Worm (Caenorhabditis elegans): ENCODE data around the gene Y66D12A.3.

Y66D12A.3 gene

DNA sequence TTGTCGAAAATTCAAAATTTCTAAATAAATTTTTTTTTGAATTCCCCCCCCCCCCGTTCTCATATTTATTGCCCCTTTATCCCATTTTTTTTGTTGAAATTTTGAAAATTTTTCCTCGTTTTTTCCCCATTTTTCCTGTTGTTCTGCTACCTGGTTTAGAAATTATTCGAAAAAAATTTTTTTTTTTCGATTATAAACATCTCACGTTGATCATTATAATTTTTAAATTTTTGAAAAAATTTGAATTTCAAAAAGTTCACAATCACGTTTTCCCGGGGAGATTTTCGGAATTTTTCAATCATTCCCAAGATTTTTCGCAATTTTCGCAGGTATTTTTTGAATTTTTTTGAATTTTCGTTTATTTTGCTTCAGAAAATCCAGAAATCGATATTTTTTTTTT is at the start of gene Y66D12A.3:
Gene Y66D12A.3, plus strand, starts transcription at position 301 of the 400 bp plus-strand sequence.
- TF ChIP-seq ceh-83 (GFP tag; optimal IDR thresholded peaks at IDR 0.05) = no peak
- no peak for TF ChIP-seq mls-2 (tag; optimal IDR thresholded peaks at IDR 0.05)
- TF ChIP-seq zip-8 (tag; optimal IDR thresholded peaks at IDR 0.05) = no peak

ce11 chrIII:11544947-11545346 is 44.1 kb upstream of the Y66D12A.3 start:
- no peak for TF ChIP-seq nhr-237 (tag; optimal IDR thresholded peaks at IDR 0.05)
- TF ChIP-seq mab-5 (tag; optimal IDR thresholded peaks at IDR 0.05) = no peak
- TF ChIP-seq hlh-1 (tag; optimal IDR thresholded peaks at IDR 0.05) = no peak
- TF ChIP-seq pha-4 (tag; optimal IDR thresholded peaks at IDR 0.05) = no peak
- TF ChIP-seq ztf-11 (tag; optimal IDR thresholded peaks at IDR 0.05) = no peak
- TF ChIP-seq sem-2 (GFP tag; optimal IDR thresholded peaks at IDR 0.05) = no peak
- no peak for TF ChIP-seq zip-8 (tag; optimal IDR thresholded peaks at IDR 0.05)
- no peak for TF ChIP-seq nhr-28 (tag; optimal IDR thresholded peaks at IDR 0.05)
- no peak for TF ChIP-seq blmp-1 (tag; optimal IDR thresholded peaks at IDR 0.05)
- no peak for TF ChIP-seq elt-1 (tag; optimal IDR thresholded peaks at IDR 0.05; ENCODE audit: borderline replicate concordance, insufficient read depth)
- no peak for TF ChIP-seq ham-2 (GFP tag; optimal IDR thresholded peaks at IDR 0.05)
- TF ChIP-seq unc-120 (tag; optimal IDR thresholded peaks at IDR 0.05; ENCODE audit: poor library complexity, severe bottlenecking) = no peak
- TF ChIP-seq M03D4.4 (tag; optimal IDR thresholded peaks at IDR 0.05) = no peak
- TF ChIP-seq bed-3 (GFP tag; optimal IDR thresholded peaks at IDR 0.05) = no peak
- TF ChIP-seq unc-39 (tag; optimal IDR thresholded peaks at IDR 0.05) = no peak

- TF ChIP-seq nhr-237 (tag; optimal IDR thresholded peaks at IDR 0.05) = no peak
Observed at ce11 chrIII:11548070-11548469, 40.9 kb upstream of the Y66D12A.3 start, which contains the start of gene Y66D12A.13. Gene Y66D12A.13 (plus strand): TSS chrIII:11548370.

ce11 chrIII:11554701-11555111 is 34.3 kb upstream of the Y66D12A.3 start:
- TF ChIP-seq tbx-8 (GFP tag; optimal IDR thresholded peaks at IDR 0.05) (no peak), bed-3 (GFP tag; optimal IDR thresholded peaks at IDR 0.05) (no peak), ceh-39 (tag; optimal IDR thresholded peaks at IDR 0.05) (no peak), zip-8 (tag; optimal IDR thresholded peaks at IDR 0.05) (no peak), unc-120 (tag; optimal IDR thresholded peaks at IDR 0.05; ENCODE audit: poor library complexity, severe bottlenecking) (no peak), mab-5 (tag; optimal IDR thresholded peaks at IDR 0.05) (no peak)

ce11 chrIII:11556860-11557259 is 32.2 kb upstream of the Y66D12A.3 start:
- TF ChIP-seq pha-4 (tag; optimal IDR thresholded peaks at IDR 0.05) (no peak), ztf-11 (tag; optimal IDR thresholded peaks at IDR 0.05) (no peak), lin-32 (GFP tag; optimal IDR thresholded peaks at IDR 0.05) (no peak), zip-8 (tag; optimal IDR thresholded peaks at IDR 0.05) (no peak), mab-5 (tag; optimal IDR thresholded peaks at IDR 0.05) (no peak), ces-1 (GFP tag; optimal IDR thresholded peaks at IDR 0.05) (no peak), unc-39 (tag; optimal IDR thresholded peaks at IDR 0.05) (no peak), blmp-1 (tag; optimal IDR thresholded peaks at IDR 0.05) (no peak), nhr-237 (tag; optimal IDR thresholded peaks at IDR 0.05) (no peak), nhr-2 (tag; optimal IDR thresholded peaks at IDR 0.05) (no peak), ceh-39 (tag; optimal IDR thresholded peaks at IDR 0.05) (no peak), hlh-1 (tag; optimal IDR thresholded peaks at IDR 0.05) (no peak)

ce11 chrIII:11558251-11558650 is 30.8 kb upstream of the Y66D12A.3 start:
- TF ChIP-seq pha-4 (tag; optimal IDR thresholded peaks at IDR 0.05) (no peak), ham-2 (GFP tag; optimal IDR thresholded peaks at IDR 0.05) (peak; percentile 87), sptf-1 (tag; optimal IDR thresholded peaks at IDR 0.05) (peak; percentile 4), lin-13 (tag; optimal IDR thresholded peaks at IDR 0.05) (no peak), mab-5 (tag; optimal IDR thresholded peaks at IDR 0.05) (no peak), elt-1 (tag; optimal IDR thresholded peaks at IDR 0.05; ENCODE audit: borderline replicate concordance, insufficient read depth) (peak; percentile 64), ceh-43 (GFP tag; optimal IDR thresholded peaks at IDR 0.05) (peak; percentile 1), drap-1 (GFP tag; optimal IDR thresholded peaks at IDR 0.05) (no peak)

ce11 chrIII:11559677-11560076 is 29.3 kb upstream of the Y66D12A.3 start:
- TF ChIP-seq nhr-2 (tag; optimal IDR thresholded peaks at IDR 0.05) (no peak), ham-2 (GFP tag; optimal IDR thresholded peaks at IDR 0.05) (no peak), unc-39 (tag; optimal IDR thresholded peaks at IDR 0.05) (no peak), hlh-1 (tag; optimal IDR thresholded peaks at IDR 0.05) (no peak), nhr-237 (tag; optimal IDR thresholded peaks at IDR 0.05) (no peak), sem-2 (GFP tag; optimal IDR thresholded peaks at IDR 0.05) (no peak), M03D4.4 (tag; optimal IDR thresholded peaks at IDR 0.05) (no peak), ceh-43 (GFP tag; optimal IDR thresholded peaks at IDR 0.05) (no peak), mab-5 (tag; optimal IDR thresholded peaks at IDR 0.05) (no peak), ceh-39 (tag; optimal IDR thresholded peaks at IDR 0.05) (no peak), lin-32 (GFP tag; optimal IDR thresholded peaks at IDR 0.05) (no peak), elt-1 (tag; optimal IDR thresholded peaks at IDR 0.05; ENCODE audit: borderline replicate concordance, insufficient read depth) (no peak)

Measured in whole organism, mixed stage, embryonic.